Worm (Caenorhabditis elegans) whole organism, young adult: ENCODE data around the gene xbx-1.

ENCODE experiments used
- B0019.2 ChIP-seq: fragments of 200-800 bp; sonication (Bioruptor generic); conservative IDR thresholded peaks from 2 replicates; pipeline ENCODE4 v1.3.6; 2022; ENCODE audit warnings: missing genetic modification reagents, missing genetic modification characterization, missing compliant biosample characterization
- F23B12.7 ChIP-seq: sonication (generic microtip); optimal IDR thresholded peaks from 2 replicates; lab custom pipeline; 2017; ENCODE audit warnings: missing genetic modification characterization, mild to moderate bottlenecking, missing compliant biosample characterization, antibody characterized with exemption, moderate library complexity; ENCODE audit not compliant: insufficient read depth
- F37B4.10 ChIP-seq: fragments of 200-800 bp; sonication (Bioruptor generic); IDR thresholded peaks from 2 replicates; pipeline ENCODE4 v1.3.6; 2022; ENCODE audit warnings: missing genetic modification characterization, missing compliant biosample characterization
- F39B2.1 ChIP-seq: fragments of 200-800 bp; sonication (Bioruptor generic); IDR thresholded peaks from 2 replicates; pipeline ENCODE4 v1.3.6; 2022; ENCODE audit warnings: missing genetic modification reagents, missing genetic modification characterization, missing compliant biosample characterization
- F57A8.1 ChIP-seq: fragments of 200-800 bp; sonication (Bioruptor generic); optimal IDR thresholded peaks from 2 replicates; lab custom pipeline; 2018; ENCODE audit warnings: mild to moderate bottlenecking, missing genetic modification characterization, moderate library complexity, missing compliant biosample characterization
- F57C9.4 ChIP-seq: sonication (generic microtip); optimal IDR thresholded peaks from 2 replicates; lab custom pipeline; 2017; ENCODE audit warnings: mild to moderate bottlenecking, missing genetic modification characterization, missing compliant biosample characterization
- T07F8.4 ChIP-seq: sonication (generic microtip); optimal IDR thresholded peaks from 2 replicates; lab custom pipeline; 2016; ENCODE audit warnings: mild to moderate bottlenecking, missing genetic modification characterization, moderate library complexity, missing compliant biosample characterization
- T26A5.8 ChIP-seq: sonication (generic microtip); optimal IDR thresholded peaks from 2 replicates; lab custom pipeline; 2016; ENCODE audit warnings: missing genetic modification characterization, missing compliant biosample characterization
- Y56A3A.18 ChIP-seq: fragments of 200-800 bp; sonication (Bioruptor generic); IDR thresholded peaks from 2 replicates; pipeline ENCODE4 v1.3.6; 2022; ENCODE audit warnings: missing genetic modification reagents, missing genetic modification characterization, missing compliant biosample characterization
- Y67H2A.10 ChIP-seq: fragments of 200-800 bp; sonication (Bioruptor generic); conservative IDR thresholded peaks from 2 replicates; pipeline ENCODE4 v1.3.6; 2022; ENCODE audit warnings: missing genetic modification reagents, missing genetic modification characterization, missing compliant biosample characterization
- Y79H2A.3 ChIP-seq: fragments of 200-800 bp; sonication (Bioruptor generic); conservative IDR thresholded peaks from 2 replicates; pipeline ENCODE4 v1.3.6; 2022; ENCODE audit warnings: missing genetic modification reagents, missing genetic modification characterization, missing compliant biosample characterization
- akir-1 ChIP-seq: fragments of 200-800 bp; sonication (Bioruptor generic); optimal IDR thresholded peaks from 2 replicates; lab custom pipeline; 2018; ENCODE audit warnings: mild to moderate bottlenecking, missing genetic modification characterization, moderate library complexity, missing compliant biosample characterization
- attf-5 ChIP-seq: fragments of 200-800 bp; sonication (Bioruptor generic); optimal IDR thresholded peaks from 2 replicates; lab custom pipeline; 2018; ENCODE audit warnings: mild to moderate bottlenecking, missing genetic modification characterization, missing compliant biosample characterization
- attf-6 ChIP-seq: fragments of 200-800 bp; sonication (Bioruptor generic); IDR thresholded peaks from 2 replicates; pipeline ENCODE4 v1.3.6; 2022; ENCODE audit warnings: missing genetic modification reagents, missing genetic modification characterization, missing compliant biosample characterization
- die-1 ChIP-seq: sonication (generic microtip); optimal IDR thresholded peaks from 2 replicates; lab custom pipeline; 2016; ENCODE audit warnings: missing genotype, mild to moderate bottlenecking, missing genetic modification characterization, missing compliant biosample characterization
- him-1 ChIP-seq: sonication (generic microtip); optimal IDR thresholded peaks from 2 replicates; lab custom pipeline; 2016; ENCODE audit warnings: missing genotype, missing genetic modification reagents, missing genetic modification characterization, missing compliant biosample characterization
- hlh-12 ChIP-seq: sonication (generic microtip); optimal IDR thresholded peaks from 2 replicates; lab custom pipeline; 2016; ENCODE audit warnings: missing genetic modification characterization, missing compliant biosample characterization
- hmg-1.2 ChIP-seq: fragments of 200-800 bp; sonication (Bioruptor generic); IDR thresholded peaks from 2 replicates; pipeline ENCODE4 v1.3.6; 2022; ENCODE audit warnings: missing genetic modification reagents, missing genetic modification characterization, missing compliant biosample characterization
- hrde-1 ChIP-seq: sonication (generic microtip); optimal IDR thresholded peaks from 2 replicates; lab custom pipeline; 2016; ENCODE audit warnings: missing genetic modification characterization, mild to moderate bottlenecking, missing compliant biosample characterization, moderate library complexity, missing genotype, missing genetic modification reagents, borderline replicate concordance
- let-607 ChIP-seq, 2 experiments: fragments of 200-800 bp in 1 of 2; sonication (Bioruptor generic) in 1 of 2; sonication (generic microtip) in 1 of 2; optimal IDR thresholded peaks; 2 replicates each; lab custom pipeline; 2016 to 2018; ENCODE audit warnings: mild to moderate bottlenecking in 2 of 2, missing compliant biosample characterization in 2 of 2, missing genetic modification characterization in 2 of 2, moderate library complexity in 2 of 2, missing genotype in 1 of 2
- lir-1 ChIP-seq: fragments of 200-800 bp; sonication (Bioruptor generic); conservative IDR thresholded peaks from 2 replicates; pipeline ENCODE4 v1.3.6; 2022; ENCODE audit warnings: missing genetic modification reagents, missing genetic modification characterization, missing compliant biosample characterization
- madf-6 ChIP-seq: fragments of 200-800 bp; sonication (Bioruptor generic); IDR thresholded peaks from 2 replicates; pipeline ENCODE4 v1.3.6; 2022; ENCODE audit warnings: missing genetic modification reagents, missing genetic modification characterization, missing compliant biosample characterization
- madf-8 ChIP-seq: fragments of 200-800 bp; sonication (Bioruptor generic); conservative IDR thresholded peaks from 2 replicates; pipeline ENCODE4 v1.3.6; 2022; ENCODE audit warnings: missing genetic modification reagents, missing genetic modification characterization, missing compliant biosample characterization
- mcd-1 ChIP-seq: fragments of 200-800 bp; sonication (Bioruptor generic); IDR thresholded peaks from 2 replicates; pipeline ENCODE4 v1.3.6; 2022; ENCODE audit warnings: missing genetic modification reagents, missing genetic modification characterization, missing compliant biosample characterization
- nfya-2 ChIP-seq: fragments of 200-800 bp; sonication (Bioruptor generic); IDR thresholded peaks from 2 replicates; pipeline ENCODE4 v1.3.6; 2022; ENCODE audit warnings: missing genetic modification reagents, missing genetic modification characterization, missing compliant biosample characterization
- nhr-179 ChIP-seq: sonication (generic microtip); optimal IDR thresholded peaks from 2 replicates; lab custom pipeline; 2016; ENCODE audit warnings: mild to moderate bottlenecking, missing genetic modification characterization, missing compliant biosample characterization
- nhr-27 ChIP-seq: fragments of 200-800 bp; sonication (Bioruptor generic); optimal IDR thresholded peaks from 2 replicates; lab custom pipeline; 2018; ENCODE audit warnings: mild to moderate bottlenecking, missing genetic modification characterization, moderate library complexity, missing compliant biosample characterization
- pbrm-1 ChIP-seq: fragments of 200-800 bp; sonication (Bioruptor generic); IDR thresholded peaks from 2 replicates; pipeline ENCODE4 v1.3.6; 2022; ENCODE audit warnings: missing genetic modification reagents, missing genetic modification characterization, missing compliant biosample characterization
- rpc-1 ChIP-seq, 2 experiments: fragments of 150-350 bp in 1 of 2; sonication (generic microtip) in 1 of 2; optimal IDR thresholded peaks; 2 replicates each; lab custom pipeline; 2014 to 2018; ENCODE audit warnings: missing biosample characterization in 1 of 2, missing genetic modification characterization in 1 of 2, missing genetic modification reagents in 1 of 2, missing genotype in 1 of 2
- sdz-38 ChIP-seq: sonication (generic microtip); optimal IDR thresholded peaks from 2 replicates; lab custom pipeline; 2016; ENCODE audit warnings: missing genotype, missing genetic modification characterization, missing compliant biosample characterization
- snpc-4 ChIP-seq, 5 experiments: fragments of 150-350 bp in 1 of 5; sonication (generic microtip) in 4 of 5; optimal IDR thresholded peaks; 2 replicates each; lab custom pipeline; 2014 to 2018; ENCODE audit warnings: missing genetic modification characterization in 5 of 5, missing biosample characterization in 3 of 5, antibody characterized with exemption in 2 of 5, mild to moderate bottlenecking in 2 of 5, missing compliant biosample characterization in 2 of 5, missing genotype in 2 of 5, moderate library complexity in 2 of 5, missing genetic modification reagents in 1 of 5
- tbx-9 ChIP-seq: sonication (generic microtip); optimal IDR thresholded peaks from 2 replicates; lab custom pipeline; 2016; ENCODE audit warnings: borderline replicate concordance, missing genetic modification characterization, inconsistent platforms, missing compliant biosample characterization
- unc-62 ChIP-seq: fragments of 150-350 bp; optimal IDR thresholded peaks from 2 replicates; lab custom pipeline; 2014; ENCODE audit warnings: missing biosample characterization, missing genetic modification reagents, missing genetic modification characterization
- xnd-1 ChIP-seq: sonication (generic microtip); optimal IDR thresholded peaks from 2 replicates; lab custom pipeline; 2016; ENCODE audit warnings: missing genotype, missing genetic modification reagents, missing genetic modification characterization, missing compliant biosample characterization
- zfh-2 ChIP-seq: fragments of 200-800 bp; sonication (Bioruptor generic); conservative IDR thresholded peaks from 2 replicates; pipeline ENCODE4 v1.3.6; 2022; ENCODE audit warnings: missing genetic modification reagents, missing genetic modification characterization, missing compliant biosample characterization
- ztf-22 ChIP-seq: fragments of 200-800 bp; sonication (Bioruptor generic); optimal IDR thresholded peaks from 2 replicates; lab custom pipeline; 2018; ENCODE audit warnings: mild to moderate bottlenecking, missing genetic modification characterization, moderate library complexity, missing compliant biosample characterization
- ztf-25 ChIP-seq: fragments of 200-800 bp; sonication (Bioruptor generic); IDR thresholded peaks from 2 replicates; pipeline ENCODE4 v1.3.6; 2022; ENCODE audit warnings: missing genetic modification reagents, missing genetic modification characterization, missing compliant biosample characterization
- ztf-26 ChIP-seq: sonication (generic microtip); optimal IDR thresholded peaks from 2 replicates; lab custom pipeline; 2017; ENCODE audit warnings: missing genetic modification characterization, missing compliant biosample characterization

xbx-1 gene

DNA sequence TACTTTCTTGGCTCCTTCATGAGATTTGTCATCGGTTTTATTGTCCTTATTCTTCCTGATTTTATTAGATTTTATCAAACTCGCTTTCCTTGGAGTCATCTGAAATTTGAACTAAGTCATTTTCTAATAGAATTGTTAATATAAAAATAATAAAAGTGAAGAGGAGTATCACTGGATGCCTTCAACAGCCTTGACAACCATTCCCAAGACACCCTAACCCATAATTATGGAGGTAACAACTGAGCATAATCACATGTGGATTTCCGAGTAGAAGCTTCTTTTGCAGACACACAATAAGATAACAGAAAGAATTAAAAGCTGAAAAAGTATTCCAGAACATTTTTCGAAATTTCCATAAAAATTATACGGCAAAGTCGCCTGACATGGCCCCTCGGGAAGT, 24.4 kb upstream of the xbx-1 start, which contains the start of gene F02D8.9:
Gene F02D8.9, minus strand, starts transcription at position 101 of the 400 bp plus-strand sequence.
- TF ChIP-seq let-607 (tag; optimal IDR thresholded peaks at IDR 0.05; lab: Kevin White, UChicago) (no peak), madf-6 (GFP tag; lab: Robert Waterston, UW) (no peak), akir-1 (GFP tag; lab: Kevin White, UChicago) (no peak), attf-6 (GFP tag; lab: Robert Waterston, UW) (no peak), unc-62 (no peak), rpc-1 (optimal IDR thresholded peaks at IDR 0.05; lab: Kevin White, UChicago) (no peak), rpc-1 (tag; optimal IDR thresholded peaks at IDR 0.05; lab: Kevin White, UChicago) (no peak), ztf-26 (tag; lab: Kevin White, UChicago) (no peak), Y56A3A.18 (GFP tag; lab: Robert Waterston, UW) (no peak), mcd-1 (GFP tag; lab: Robert Waterston, UW) (no peak), xnd-1 (no peak), ztf-25 (GFP tag; lab: Robert Waterston, UW) (no peak), B0019.2 (GFP tag; lab: Robert Waterston, UW) (no peak), pbrm-1 (GFP tag; lab: Robert Waterston, UW) (no peak), hmg-1.2 (GFP tag; lab: Robert Waterston, UW) (no peak), nhr-27 (tag; lab: Kevin White, UChicago) (no peak), zfh-2 (GFP tag; lab: Robert Waterston, UW) (no peak), F37B4.10 (no peak), lir-1 (no peak)

DNA sequence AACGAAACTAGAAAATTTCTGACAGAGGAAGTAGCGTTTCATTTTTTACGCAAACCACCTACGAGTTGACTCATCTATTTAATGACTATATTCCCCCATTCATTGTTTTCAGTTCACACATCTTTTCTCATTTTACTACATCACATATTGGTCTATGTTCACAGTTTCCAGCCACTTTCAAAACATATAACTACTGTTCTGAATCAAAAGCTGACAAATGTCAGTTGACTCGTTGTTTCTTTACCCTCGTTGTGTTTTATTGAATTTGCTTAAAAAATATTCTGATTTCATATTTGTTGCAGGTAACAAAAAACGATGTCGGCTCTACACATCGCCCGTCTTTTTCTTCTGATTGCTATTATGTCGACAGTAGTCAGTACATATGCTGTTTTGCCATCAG, 8.9 kb upstream of the xbx-1 start, which contains the start of gene nlp-59:
Gene nlp-59, plus strand, starts transcription at position 301 of the 400 bp plus-strand sequence.
- TF ChIP-seq attf-6 (GFP tag; lab: Robert Waterston, UW) (no peak), nhr-179 (tag; lab: Kevin White, UChicago) (no peak), ztf-22 (GFP tag; lab: Kevin White, UChicago) (no peak), F39B2.1 (GFP tag; lab: Robert Waterston, UW) (no peak), die-1 (tag; lab: Kevin White, UChicago) (no peak), sdz-38 (tag; lab: Kevin White, UChicago) (no peak), hrde-1 (tag; lab: Kevin White, UChicago) (no peak), tbx-9 (tag; lab: Kevin White, UChicago) (no peak), T07F8.4 (tag; lab: Kevin White, UChicago) (no peak), attf-5 (no peak), Y79H2A.3 (no peak), madf-8 (GFP tag; lab: Robert Waterston, UW) (no peak), F57A8.1 (no peak), T26A5.8 (tag; lab: Kevin White, UChicago) (no peak), snpc-4 (GFP tag; optimal IDR thresholded peaks at IDR 0.05; lab: Kevin White, UChicago) (no peak), snpc-4 (tag; optimal IDR thresholded peaks at IDR 0.05; lab: Kevin White, UChicago) (no peak), F57C9.4 (tag; lab: Kevin White, UChicago) (no peak)
- TF ChIP-seq, all 124 proteins: peak for 0

DNA sequence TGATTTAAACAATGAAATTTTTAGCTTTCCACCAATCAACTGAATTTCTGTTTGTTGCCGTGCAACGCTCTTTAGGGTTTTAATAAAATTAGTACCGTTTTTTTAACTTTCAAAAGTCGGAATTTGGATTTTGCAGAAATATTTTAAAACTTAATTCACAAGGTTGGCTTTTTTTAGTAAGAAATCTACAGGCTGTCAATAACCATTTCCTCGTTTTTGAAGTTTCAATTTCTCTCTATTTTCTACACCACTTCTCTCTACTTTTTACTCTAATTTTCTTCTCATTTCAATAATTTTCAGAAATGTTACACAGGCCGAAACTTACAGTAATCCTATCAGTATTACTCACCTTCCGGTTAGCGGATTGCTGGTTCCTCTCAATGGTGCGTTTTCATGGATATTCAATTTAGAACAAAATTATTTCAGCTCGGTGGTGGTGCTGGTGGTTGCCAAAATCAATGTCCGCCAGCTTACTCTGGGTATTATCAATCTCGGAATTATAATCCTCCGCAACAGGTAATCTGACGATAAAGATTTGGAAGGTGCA, 1.8 kb upstream of the xbx-1 start, which contains the start of the genes grd-12 and F02D8.1:
Gene grd-12, plus strand, starts transcription at position 301 of the 547 bp plus-strand sequence.
Gene F02D8.1, minus strand, starts transcription at position 497 of the 547 bp plus-strand sequence.
- TF ChIP-seq tbx-9 (tag; lab: Kevin White, UChicago) = no peak
- no peak for TF ChIP-seq Y67H2A.10
- no peak for TF ChIP-seq F23B12.7
- TF ChIP-seq attf-6 (GFP tag; lab: Robert Waterston, UW) = no peak
- TF ChIP-seq snpc-4 (GFP tag; optimal IDR thresholded peaks at IDR 0.05; lab: Kevin White, UChicago) = no peak
- TF ChIP-seq snpc-4 (tag; optimal IDR thresholded peaks at IDR 0.05; lab: Kevin White, UChicago) = no peak
- no peak for TF ChIP-seq F37B4.10
- TF ChIP-seq him-1 = no peak
- no peak for TF ChIP-seq nfya-2 (GFP tag; lab: Robert Waterston, UW)
- TF ChIP-seq hlh-12 (tag; lab: Kevin White, UChicago) = no peak
